Worm (Caenorhabditis elegans) whole organism, L1 larva: Measurements from ENCODE around the gene mrp-2.

Experiments
- F16B12.6 ChIP-seq: fragments of 150-350 bp; optimal IDR thresholded peaks from 2 replicates; lab custom pipeline; 2014; ENCODE audit warnings: missing biosample characterization, missing genetic modification characterization
- aha-1 ChIP-seq: fragments of 150-350 bp; optimal IDR thresholded peaks from 2 replicates; lab custom pipeline; 2014; ENCODE audit warnings: missing biosample characterization, missing genetic modification characterization
- aly-2 ChIP-seq: fragments of 150-350 bp; optimal IDR thresholded peaks from 2 replicates; lab custom pipeline; 2014; ENCODE audit warnings: missing biosample characterization, missing genetic modification characterization
- ama-1 ChIP-seq: fragments of 150-350 bp; optimal IDR thresholded peaks from 2 replicates; lab custom pipeline; 2014
- ceh-63 ChIP-seq: fragments of 200-800 bp; sonication (Bioruptor generic); optimal IDR thresholded peaks from 2 replicates; lab custom pipeline; 2018; ENCODE audit warnings: mild to moderate bottlenecking, missing genetic modification characterization, missing compliant biosample characterization
- ceh-82 ChIP-seq, 3 experiments: fragments of 150-350 bp in 1 of 3; sonication (generic microtip) in 2 of 3; optimal IDR thresholded peaks; 2 replicates each; lab custom pipeline; 2014 to 2017; ENCODE audit warnings: missing biosample characterization in 3 of 3, missing genetic modification characterization in 3 of 3
- ceh-88 ChIP-seq: fragments of 200-800 bp; sonication (Bioruptor generic); IDR thresholded peaks from 2 replicates; pipeline ENCODE4 v1.3.6; 2022; ENCODE audit warnings: missing genetic modification characterization, missing compliant biosample characterization
- dpl-1 ChIP-seq, 3 experiments: fragments of 150-350 bp in 2 of 3; sonication (generic microtip) in 1 of 3; optimal IDR thresholded peaks; 2 replicates each; lab custom pipeline; 2014 to 2017; ENCODE audit warnings: missing biosample characterization in 3 of 3, missing genetic modification characterization in 3 of 3, missing genetic modification reagents in 3 of 3
- efl-3 ChIP-seq: fragments of 200-800 bp; sonication (Bioruptor generic); optimal IDR thresholded peaks from 2 replicates; lab custom pipeline; 2018; ENCODE audit warnings: mild to moderate bottlenecking, missing genetic modification characterization, missing compliant biosample characterization
- elt-2 ChIP-seq: sonication (generic microtip); optimal IDR thresholded peaks from 2 replicates; lab custom pipeline; 2016; ENCODE audit warnings: missing genetic modification characterization, mild to moderate bottlenecking, inconsistent platforms, missing compliant biosample characterization, missing genetic modification reagents
- elt-3 ChIP-seq, 6 experiments: fragments of 150-350 bp in 1 of 6; sonication (generic microtip); optimal IDR thresholded peaks; 2 replicates each; lab custom pipeline; 2017 to 2018; ENCODE audit warnings: missing biosample characterization in 6 of 6, missing genetic modification characterization in 6 of 6, inconsistent platforms in 1 of 6
- ets-5 ChIP-seq: fragments of 200-800 bp; sonication (Bioruptor generic); IDR thresholded peaks from 2 replicates; pipeline ENCODE4 v1.3.6; 2022; ENCODE audit warnings: missing genetic modification characterization, missing compliant biosample characterization
- fkh-10 ChIP-seq: sonication (generic microtip); optimal IDR thresholded peaks from 2 replicates; lab custom pipeline; 2017; ENCODE audit warnings: missing biosample characterization, missing genetic modification reagents, missing genetic modification characterization
- fkh-4 ChIP-seq: sonication (generic microtip); optimal IDR thresholded peaks from 2 replicates; lab custom pipeline; 2016; ENCODE audit warnings: missing compliant biosample characterization, missing genetic modification characterization, borderline replicate concordance
- fkh-8 ChIP-seq: sonication (generic microtip); optimal IDR thresholded peaks from 2 replicates; lab custom pipeline; 2016; ENCODE audit warnings: mild to moderate bottlenecking, missing genetic modification characterization, missing compliant biosample characterization
- fos-1 ChIP-seq: fragments of 150-350 bp; optimal IDR thresholded peaks from 2 replicates; lab custom pipeline; 2014; ENCODE audit warnings: missing biosample characterization, missing genetic modification characterization
- hlh-17 ChIP-seq: fragments of 200-800 bp; sonication (Bioruptor generic); optimal IDR thresholded peaks from 2 replicates; lab custom pipeline; 2018; ENCODE audit warnings: missing genetic modification characterization, mild to moderate bottlenecking, missing compliant biosample characterization, moderate library complexity, borderline replicate concordance
- hlh-4 ChIP-seq: sonication (generic microtip); optimal IDR thresholded peaks from 2 replicates; lab custom pipeline; 2016; ENCODE audit warnings: mild to moderate bottlenecking, missing genetic modification characterization, missing compliant biosample characterization
- hpl-2 ChIP-seq: fragments of 150-350 bp; optimal IDR thresholded peaks from 2 replicates; lab custom pipeline; 2014; ENCODE audit warnings: missing biosample characterization, missing genetic modification reagents, missing genetic modification characterization
- lin-15B ChIP-seq: fragments of 150-350 bp; sonication (generic microtip); optimal IDR thresholded peaks from 3 replicates; lab custom pipeline; 2014; ENCODE audit warnings: missing biosample characterization, missing genetic modification characterization
- lin-39 ChIP-seq: fragments of 150-350 bp; optimal IDR thresholded peaks from 2 replicates; lab custom pipeline; 2014; ENCODE audit warnings: missing biosample characterization, missing genetic modification reagents, missing genetic modification characterization
- mab-9 ChIP-seq: fragments of 200-800 bp; sonication (Bioruptor generic); IDR thresholded peaks from 2 replicates; pipeline ENCODE4 v1.3.6; 2022; ENCODE audit warnings: missing genetic modification reagents, missing genetic modification characterization, missing compliant biosample characterization
- mdl-1 ChIP-seq, 2 experiments: fragments of 150-350 bp; optimal IDR thresholded peaks; 2 replicates each; lab custom pipeline; 2014 to 2017; ENCODE audit warnings: missing biosample characterization in 2 of 2, missing genetic modification characterization in 2 of 2, inconsistent platforms in 1 of 2
- mef-2 ChIP-seq: fragments of 150-350 bp; optimal IDR thresholded peaks from 2 replicates; lab custom pipeline; 2014; ENCODE audit warnings: missing biosample characterization, missing genetic modification characterization
- mep-1 ChIP-seq: fragments of 150-350 bp; optimal IDR thresholded peaks from 2 replicates; lab custom pipeline; 2014; ENCODE audit warnings: missing biosample characterization, missing genetic modification characterization
- nhr-12 ChIP-seq: sonication (generic microtip); optimal IDR thresholded peaks from 2 replicates; lab custom pipeline; 2017; ENCODE audit warnings: missing biosample characterization, missing genetic modification characterization
- nhr-19 ChIP-seq: fragments of 200-800 bp; sonication (Bioruptor generic); conservative IDR thresholded peaks from 2 replicates; pipeline ENCODE4 v1.3.6; 2022; ENCODE audit warnings: missing genetic modification characterization, missing compliant biosample characterization
- nhr-47 ChIP-seq: sonication (generic microtip); optimal IDR thresholded peaks from 2 replicates; lab custom pipeline; 2016; ENCODE audit warnings: mild to moderate bottlenecking, missing genetic modification characterization, moderate library complexity, missing compliant biosample characterization
- nhr-76 ChIP-seq: sonication (generic microtip); optimal IDR thresholded peaks from 2 replicates; lab custom pipeline; 2017; ENCODE audit warnings: missing biosample characterization, missing genetic modification characterization
- nhr-77 ChIP-seq: fragments of 150-350 bp; optimal IDR thresholded peaks from 2 replicates; lab custom pipeline; 2014; ENCODE audit warnings: missing biosample characterization, missing genetic modification characterization
- pqm-1 ChIP-seq: sonication (generic microtip); optimal IDR thresholded peaks from 3 replicates; lab custom pipeline; 2017; ENCODE audit warnings: missing biosample characterization, missing genetic modification characterization
- skn-1 ChIP-seq: fragments of 150-350 bp; optimal IDR thresholded peaks from 2 replicates; lab custom pipeline; 2014; ENCODE audit warnings: missing biosample characterization, missing genetic modification characterization
- snpc-4 ChIP-seq: fragments of 150-350 bp; optimal IDR thresholded peaks from 2 replicates; lab custom pipeline; 2014; ENCODE audit warnings: missing biosample characterization, missing genetic modification characterization
- sox-4 ChIP-seq: sonication (generic microtip); optimal IDR thresholded peaks from 2 replicates; lab custom pipeline; 2016; ENCODE audit warnings: missing genetic modification characterization, missing compliant biosample characterization
- sptf-1 ChIP-seq: fragments of 150-350 bp; optimal IDR thresholded peaks from 2 replicates; lab custom pipeline; 2014; ENCODE audit warnings: missing biosample characterization, missing genetic modification characterization
- sup-37 ChIP-seq: fragments of 200-800 bp; sonication (Bioruptor generic); optimal IDR thresholded peaks from 2 replicates; lab custom pipeline; 2018; ENCODE audit warnings: mild to moderate bottlenecking, missing genetic modification characterization, missing compliant biosample characterization
- swsn-7 ChIP-seq: sonication (generic microtip); optimal IDR thresholded peaks from 2 replicates; lab custom pipeline; 2016; ENCODE audit warnings: missing genetic modification characterization, missing compliant biosample characterization
- tbx-2 ChIP-seq: sonication (generic microtip); optimal IDR thresholded peaks from 2 replicates; lab custom pipeline; 2016; ENCODE audit warnings: missing genetic modification characterization, missing compliant biosample characterization
- tlp-1 ChIP-seq: fragments of 150-350 bp; optimal IDR thresholded peaks from 2 replicates; lab custom pipeline; 2014; ENCODE audit warnings: missing biosample characterization, missing genetic modification characterization
- unc-130 ChIP-seq: fragments of 150-350 bp; optimal IDR thresholded peaks from 2 replicates; lab custom pipeline; 2017; ENCODE audit warnings: missing biosample characterization, missing genetic modification characterization, inconsistent platforms
- vab-15 ChIP-seq: sonication (generic microtip); optimal IDR thresholded peaks from 2 replicates; lab custom pipeline; 2017; ENCODE audit warnings: missing genotype, mild to moderate bottlenecking, missing genetic modification characterization, missing compliant biosample characterization
- xbp-1 ChIP-seq: sonication (generic microtip); optimal IDR thresholded peaks from 2 replicates; lab custom pipeline; 2016; ENCODE audit warnings: missing genetic modification characterization, missing compliant biosample characterization
- zag-1 ChIP-seq: fragments of 150-350 bp; optimal IDR thresholded peaks from 2 replicates; lab custom pipeline; 2014; ENCODE audit warnings: missing biosample characterization, missing genetic modification characterization
- ztf-11 ChIP-seq, 2 experiments: sonication (generic microtip); optimal IDR thresholded peaks; 2 replicates each; lab custom pipeline; 2016 to 2017; ENCODE audit warnings: missing genetic modification characterization in 2 of 2, missing biosample characterization in 1 of 2, missing compliant biosample characterization in 1 of 2
- ztf-4 ChIP-seq: fragments of 150-350 bp; optimal IDR thresholded peaks from 2 replicates; lab custom pipeline; 2014; ENCODE audit warnings: missing biosample characterization, missing genetic modification characterization

Gene mrp-2

ce11 chrX:612783-613182, 40.3 kb upstream of the mrp-2 start:
- no peak for TF ChIP-seq ztf-11 (tag; optimal IDR thresholded peaks at IDR 0.05; lab: Kevin White, UChicago)
- TF ChIP-seq snpc-4 (tag; lab: Kevin White, UChicago), result peak; percentile 58

ce11 chrX:609553-609952, 37.1 kb upstream of the mrp-2 start:
- TF ChIP-seq swsn-7 (tag; lab: Kevin White, UChicago), result no peak
- no peak for TF ChIP-seq nhr-47 (tag; lab: Kevin White, UChicago)
- no peak for TF ChIP-seq fos-1
- no peak for TF ChIP-seq pqm-1 (tag; lab: Kevin White, UChicago)
- no peak for TF ChIP-seq ztf-11 (tag; optimal IDR thresholded peaks at IDR 0.05; lab: Kevin White, UChicago)
- TF ChIP-seq nhr-12 (tag; lab: Kevin White, UChicago), result no peak
- no peak for TF ChIP-seq ceh-63 (GFP tag; lab: Kevin White, UChicago)
- TF ChIP-seq sup-37 (GFP tag; lab: Kevin White, UChicago), result no peak
- TF ChIP-seq lin-39 (tag; lab: Kevin White, UChicago), result no peak
- TF ChIP-seq xbp-1 (tag; lab: Kevin White, UChicago), result no peak
- no peak for TF ChIP-seq sox-4 (tag; lab: Kevin White, UChicago)
- TF ChIP-seq zag-1 (tag; lab: Kevin White, UChicago), result no peak
- TF ChIP-seq F16B12.6 (tag; lab: Kevin White, UChicago), result no peak
- no peak for TF ChIP-seq nhr-76
- TF ChIP-seq lin-15B (tag; lab: Kevin White, UChicago), result no peak
- no peak for TF ChIP-seq hlh-17
- TF ChIP-seq, all 84 proteins: peak for 0

- no peak for TF ChIP-seq elt-3 (tag; optimal IDR thresholded peaks at IDR 0.05; lab: Kevin White, UChicago)
- no peak for TF ChIP-seq hpl-2 (GFP tag; lab: Kevin White, UChicago)
- no peak for TF ChIP-seq ceh-82 (tag; optimal IDR thresholded peaks at IDR 0.05; lab: Kevin White, UChicago)
- no peak for TF ChIP-seq ama-1 (lab: Kevin White, UChicago)
- TF ChIP-seq nhr-77 (tag; lab: Kevin White, UChicago), result peak; percentile 1
Measured at ce11 chrX:608392-608791, 35.9 kb upstream of the mrp-2 start, which contains the start of gene F13C5.5. F13C5.5 (minus strand) TSS chrX:608492.

DNA sequence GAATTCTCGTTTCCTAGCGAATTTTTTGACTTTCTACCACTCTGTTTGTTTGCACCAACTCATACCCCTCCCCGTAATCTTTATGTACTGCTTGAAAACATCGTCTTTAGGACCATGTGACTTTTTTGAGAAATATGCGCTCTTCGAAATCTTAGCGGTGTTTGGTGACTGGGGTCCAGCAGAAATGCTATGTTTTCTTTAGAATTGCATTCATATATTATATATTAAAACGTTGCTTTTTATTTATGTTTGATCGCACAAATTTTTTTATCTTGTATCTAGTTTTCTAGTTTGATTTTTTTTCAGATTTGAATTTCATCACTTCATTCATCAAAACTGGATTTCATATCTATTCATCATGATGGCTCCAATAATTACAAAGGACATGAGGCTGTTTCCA, 29.4 kb upstream of the mrp-2 start, which contains the start of gene F13C5.1:
F13C5.1 (plus strand) TSS at position 301 of the 400 bp plus-strand sequence.
- TF ChIP-seq hlh-4 (no peak), mep-1 (peak; percentile 19)

DNA sequence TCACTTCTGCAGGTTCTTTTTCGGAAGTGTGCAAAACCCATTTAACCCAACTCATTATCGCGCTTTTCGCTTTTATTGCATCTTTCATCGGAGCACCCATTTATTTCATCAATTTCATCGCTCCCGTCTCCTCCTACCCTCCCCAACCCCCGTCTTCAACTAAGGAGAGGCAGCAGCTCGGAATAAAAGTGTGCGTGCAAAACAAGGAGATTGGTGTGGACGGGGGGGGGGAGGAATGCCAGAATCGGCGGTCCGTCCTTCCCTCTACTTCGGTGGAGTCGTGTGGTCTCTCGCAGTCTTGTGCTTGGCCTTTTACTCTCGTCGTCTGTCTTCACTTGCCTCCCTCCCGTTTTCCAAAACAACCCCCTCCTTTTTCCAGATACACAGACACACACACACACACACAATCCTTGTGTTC, 28.8 kb upstream of the mrp-2 start:
- peak; percentile 84 for TF ChIP-seq fkh-8 (tag; lab: Kevin White, UChicago)
- no peak for TF ChIP-seq mdl-1 (tag; optimal IDR thresholded peaks at IDR 0.05; lab: Kevin White, UChicago)
- no peak for TF ChIP-seq elt-2 (tag; lab: Kevin White, UChicago)
- TF ChIP-seq fkh-4 (tag; lab: Kevin White, UChicago), result no peak
- no peak for TF ChIP-seq efl-3 (GFP tag; lab: Kevin White, UChicago)
- no peak for TF ChIP-seq ztf-4 (tag; lab: Kevin White, UChicago)
- TF ChIP-seq mab-9, result 0 out of 2 replicates have a peak, but pooled peaks have one; percentile 19
- peak in 1 of 3 experiments; percentile 12 for TF ChIP-seq dpl-1 (GFP tag; optimal IDR thresholded peaks at IDR 0.05; lab: Kevin White, UChicago)
- TF ChIP-seq ceh-82 (tag; optimal IDR thresholded peaks at IDR 0.05; lab: Kevin White, UChicago), result peak in 2 of 3 experiments; percentile 8 to 78
- no peak for TF ChIP-seq sup-37 (GFP tag; lab: Kevin White, UChicago)
- TF ChIP-seq ets-5, result no peak
- TF ChIP-seq nhr-77 (tag; lab: Kevin White, UChicago), result no peak
- no peak for TF ChIP-seq lin-15B (tag; lab: Kevin White, UChicago)
- TF ChIP-seq skn-1 (tag; lab: Kevin White, UChicago), result peak; percentile 87
- no peak for TF ChIP-seq hlh-4
- TF ChIP-seq nhr-47 (tag; lab: Kevin White, UChicago), result peak; percentile 53
- TF ChIP-seq tbx-2 (tag; lab: Kevin White, UChicago), result peak; percentile 51
- TF ChIP-seq snpc-4 (tag; lab: Kevin White, UChicago), result no peak
- TF ChIP-seq nhr-19 (GFP tag; lab: Robert Waterston, UW), result no peak
- TF ChIP-seq ztf-11 (tag; optimal IDR thresholded peaks at IDR 0.05; lab: Kevin White, UChicago), result peak in 1 of 2 experiments; percentile 1
- no peak for TF ChIP-seq vab-15 (tag; lab: Kevin White, UChicago)
- no peak for TF ChIP-seq sptf-1 (tag; lab: Kevin White, UChicago)
- no peak for TF ChIP-seq ceh-88
- peak; percentile 58 for TF ChIP-seq fkh-10 (GFP tag; lab: Kevin White, UChicago)
- no peak for TF ChIP-seq unc-130
- TF ChIP-seq mef-2, result no peak
- no peak for TF ChIP-seq aly-2
- no peak for TF ChIP-seq aha-1 (tag; lab: Kevin White, UChicago)
- TF ChIP-seq tlp-1 (tag; lab: Kevin White, UChicago), result no peak
